Fruit fly (Drosophila melanogaster): ENCODE data around the gene CG42740.

Gene CG42740

DNA sequence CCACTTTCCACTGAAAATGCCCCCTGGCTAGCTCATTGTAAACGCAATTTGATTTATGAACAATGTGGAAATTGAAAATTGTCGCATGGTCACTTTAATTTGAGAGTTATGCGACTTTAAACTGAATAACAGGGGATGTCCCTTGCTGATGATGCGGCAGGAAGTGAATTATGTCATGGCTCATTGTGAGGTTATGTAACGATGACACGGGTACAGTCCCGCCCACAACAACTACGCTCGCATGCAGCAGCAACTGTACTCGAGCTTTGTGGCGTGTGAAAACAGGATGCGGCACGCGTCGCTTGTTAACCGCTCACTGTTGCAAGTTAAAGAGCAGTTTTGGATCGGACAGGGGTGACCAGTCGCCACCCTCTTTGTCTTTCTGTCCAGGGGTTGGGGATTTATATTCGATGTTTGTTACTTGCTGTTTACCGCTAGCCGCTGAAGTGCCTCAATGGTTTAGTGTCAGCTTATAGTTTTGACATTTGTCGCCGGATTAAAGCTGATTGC lies 6.0 kb downstream of the CG42740 start:
- TF ChIP-seq Ets98B (GFP tag; IDR thresholded peaks at IDR 0.05) (no peak), CG34367 (tag; optimal IDR thresholded peaks at IDR 0.05) (no peak), CG4496 (GFP tag; IDR thresholded peaks at IDR 0.05) (no peak), Snoo (tag; optimal IDR thresholded peaks at IDR 0.05) (no peak), CG9948 (tag; optimal IDR thresholded peaks at IDR 0.05) (no peak), Pif1A (GFP tag; optimal IDR thresholded peaks at IDR 0.05) (no peak), CG17806 (tag; optimal IDR thresholded peaks at IDR 0.05) (no peak), Pif1B (GFP tag; optimal IDR thresholded peaks at IDR 0.05) (no peak), EcR (GFP tag; optimal IDR thresholded peaks at IDR 0.05) (no peak), D1 (tag; optimal IDR thresholded peaks at IDR 0.05) (no peak)

DNA sequence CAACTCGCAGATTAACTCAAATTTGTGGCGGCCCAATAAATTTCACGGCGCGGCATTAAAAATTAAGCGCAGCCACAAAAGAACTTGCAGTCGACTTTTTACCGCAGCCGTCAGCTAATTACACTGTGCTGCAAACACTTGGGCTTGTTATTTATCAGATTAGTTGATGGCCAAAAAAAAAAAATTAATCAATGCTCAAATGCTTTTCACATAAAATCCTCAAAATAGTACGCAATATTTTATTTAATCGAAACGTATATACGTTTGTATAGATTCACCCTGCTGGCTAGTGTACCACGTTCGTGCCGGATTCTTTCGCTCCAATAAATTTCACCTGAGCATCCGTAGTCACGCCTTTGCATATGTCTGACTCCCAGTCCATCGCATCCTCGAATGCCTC lies 9.0 kb downstream of the CG42740 start:
- TF ChIP-seq CG4496 (GFP tag; IDR thresholded peaks at IDR 0.05) (no peak; the same call in 2 of the 3 replicates), CG8301 (tag; optimal IDR thresholded peaks at IDR 0.05) (no peak), CG12605 (GFP tag; IDR thresholded peaks at IDR 0.05) (peak; percentile 49; the same call in 1 of the 2 replicates), Ets98B (GFP tag; IDR thresholded peaks at IDR 0.05) (no peak), D1 (tag; optimal IDR thresholded peaks at IDR 0.05) (no peak), CG9948 (tag; optimal IDR thresholded peaks at IDR 0.05) (peak; percentile 36), gl (tag; optimal IDR thresholded peaks at IDR 0.05) (no peak), Snoo (tag; optimal IDR thresholded peaks at IDR 0.05) (peak; percentile 48), rn (GFP tag; IDR thresholded peaks at IDR 0.05) (no peak), CG13204 (GFP tag; optimal IDR thresholded peaks at IDR 0.05) (no peak), CG10348 (GFP tag; IDR thresholded peaks at IDR 0.05) (no peak), CG34367 (tag; optimal IDR thresholded peaks at IDR 0.05) (no peak), Pif1B (GFP tag; optimal IDR thresholded peaks at IDR 0.05) (peak; percentile 13), fd96Ca (GFP tag; IDR thresholded peaks at IDR 0.05) (peak; percentile 47; the same call in 2 of the 3 replicates), Pif1A (GFP tag; optimal IDR thresholded peaks at IDR 0.05) (peak; percentile 41), CG14655 (GFP tag; optimal IDR thresholded peaks at IDR 0.05) (peak; percentile 26), CG15710 (tag; optimal IDR thresholded peaks at IDR 0.05) (peak; percentile 33), CG8159 (tag; optimal IDR thresholded peaks at IDR 0.05) (peak; percentile 52), EcR (GFP tag; optimal IDR thresholded peaks at IDR 0.05) (no peak)

DNA sequence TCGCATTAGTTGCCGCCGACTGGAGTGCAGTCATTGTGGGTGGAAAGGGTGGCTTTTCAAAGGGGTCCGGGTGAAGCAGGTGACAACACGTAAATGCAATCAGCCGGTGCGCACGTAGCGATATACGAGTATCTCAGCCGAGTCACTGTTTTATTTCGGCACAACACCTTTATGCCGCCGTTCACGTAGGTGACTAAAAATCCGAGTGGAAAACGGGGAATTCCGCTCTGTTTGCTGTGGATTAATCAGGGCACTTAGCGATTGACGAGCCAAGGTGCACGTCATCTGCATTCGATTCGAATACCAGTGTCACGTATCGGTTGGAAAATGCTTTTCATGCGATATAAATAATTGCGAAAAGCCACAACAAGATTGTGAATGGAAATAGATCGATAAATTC lies 16.3 kb downstream of the CG42740 start:
- TF ChIP-seq CG34367 (tag; optimal IDR thresholded peaks at IDR 0.05) (no peak), CG14655 (GFP tag; optimal IDR thresholded peaks at IDR 0.05) (no peak), Pif1A (GFP tag; optimal IDR thresholded peaks at IDR 0.05) (no peak), rn (GFP tag; IDR thresholded peaks at IDR 0.05) (no peak), D1 (tag; optimal IDR thresholded peaks at IDR 0.05) (no peak), gl (tag; optimal IDR thresholded peaks at IDR 0.05) (no peak), Snoo (tag; optimal IDR thresholded peaks at IDR 0.05) (no peak)

DNA sequence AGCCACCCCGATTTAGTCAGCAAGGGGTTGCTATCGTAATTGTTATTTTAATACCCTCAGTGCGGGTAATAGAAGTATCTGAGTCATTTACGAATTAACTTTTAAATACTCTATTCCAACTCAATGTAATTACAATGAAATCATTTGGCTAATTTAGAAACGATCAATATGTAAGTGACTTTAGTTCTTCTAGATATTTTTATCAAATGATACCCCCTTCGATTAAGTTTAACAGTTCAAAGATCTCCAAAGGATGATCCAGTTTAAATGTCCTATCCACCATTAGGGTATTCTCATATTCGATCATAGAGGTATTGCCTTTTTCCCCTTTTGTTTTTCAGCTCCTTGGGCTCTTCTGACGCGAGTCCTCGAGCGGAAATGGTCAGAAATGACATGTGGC lies 28.9 kb downstream of the CG42740 start:
- TF ChIP-seq Pif1A (GFP tag; optimal IDR thresholded peaks at IDR 0.05) (no peak), CG32121 (GFP tag; IDR thresholded peaks at IDR 0.05) (no peak), gl (tag; optimal IDR thresholded peaks at IDR 0.05) (no peak), CG8301 (tag; optimal IDR thresholded peaks at IDR 0.05) (no peak), CG9948 (tag; optimal IDR thresholded peaks at IDR 0.05) (no peak), Ets98B (GFP tag; IDR thresholded peaks at IDR 0.05) (no peak), EcR (GFP tag; optimal IDR thresholded peaks at IDR 0.05) (no peak)

DNA sequence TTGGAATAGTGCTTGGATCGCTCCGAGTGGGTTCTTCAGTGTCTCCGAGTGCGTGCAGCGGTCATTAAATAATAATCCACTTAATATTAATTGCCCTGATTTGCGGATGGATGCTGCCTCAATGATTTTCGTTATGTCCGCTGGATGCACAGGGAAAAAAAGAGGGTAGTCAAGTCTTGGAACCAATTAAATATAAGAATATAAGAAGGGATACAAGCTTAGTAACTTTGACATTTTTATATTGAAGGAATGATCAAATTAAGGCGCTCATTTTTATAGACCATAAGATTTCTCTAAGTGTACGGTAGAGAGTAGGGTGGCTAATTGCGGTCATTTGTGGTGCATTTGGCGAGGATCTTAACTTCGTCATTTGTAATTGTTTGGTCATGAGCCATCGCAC lies 30.8 kb downstream of the CG42740 start:
- TF ChIP-seq CG8159 (tag; optimal IDR thresholded peaks at IDR 0.05) (peak; percentile 2), rn (GFP tag; IDR thresholded peaks at IDR 0.05) (no peak), CG10348 (GFP tag; IDR thresholded peaks at IDR 0.05) (no peak), CG17806 (tag; optimal IDR thresholded peaks at IDR 0.05) (peak; percentile 20)

DNA sequence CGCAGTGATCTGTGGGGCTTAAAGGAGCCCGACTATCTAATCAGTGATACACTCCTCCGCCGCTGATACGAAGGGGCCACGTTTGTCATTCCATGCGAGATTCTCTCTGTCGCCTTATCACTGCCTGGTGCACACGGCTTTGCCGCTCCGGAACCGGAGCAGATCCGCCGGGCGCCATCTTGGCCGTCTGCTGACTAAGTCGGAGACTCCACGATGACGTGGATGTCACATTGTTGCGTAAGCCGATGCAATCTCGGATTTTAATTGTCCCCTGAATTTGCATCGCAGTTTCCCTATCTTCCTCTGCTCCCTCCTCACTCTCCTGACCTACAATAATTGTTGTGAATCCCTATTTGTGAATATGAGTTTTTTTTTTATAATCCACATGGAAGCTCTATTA lies 31.7 kb downstream of the CG42740 start:
- 0 out of 3 replicates have a peak, but pooled peaks have one; percentile 26 for TF ChIP-seq CG4496 (GFP tag; IDR thresholded peaks at IDR 0.05)
- no peak for TF ChIP-seq CG17806 (tag; optimal IDR thresholded peaks at IDR 0.05)

DNA sequence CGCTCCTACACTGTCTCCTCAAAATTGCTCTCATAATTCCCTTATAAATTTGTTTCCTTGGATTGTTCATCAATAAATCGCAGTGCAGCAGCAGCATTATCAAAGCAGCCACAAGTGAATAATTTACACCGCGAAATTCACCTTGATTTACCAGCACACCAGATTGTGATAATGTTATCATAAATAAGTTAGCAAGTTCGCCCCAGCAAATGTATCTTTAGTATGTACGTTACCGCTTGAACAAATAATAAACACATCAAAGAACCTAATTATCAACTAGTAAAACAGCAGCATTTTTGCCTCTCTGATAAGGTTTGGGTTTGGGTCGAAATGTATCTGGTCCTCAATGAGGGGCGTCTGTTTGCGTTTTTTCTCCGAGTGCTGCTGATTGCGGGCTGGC lies 32.5 kb downstream of the CG42740 start:
- TF ChIP-seq CG8159 (tag; optimal IDR thresholded peaks at IDR 0.05): no peak
- TF ChIP-seq CG9948 (tag; optimal IDR thresholded peaks at IDR 0.05): no peak
- TF ChIP-seq CG15710 (tag; optimal IDR thresholded peaks at IDR 0.05): no peak
- TF ChIP-seq CG32121 (GFP tag; IDR thresholded peaks at IDR 0.05): no peak
- TF ChIP-seq Ets98B (GFP tag; IDR thresholded peaks at IDR 0.05): no peak
- TF ChIP-seq D1 (tag; optimal IDR thresholded peaks at IDR 0.05): no peak
- TF ChIP-seq Snoo (tag; optimal IDR thresholded peaks at IDR 0.05): no peak
- no peak for TF ChIP-seq CG8301 (tag; optimal IDR thresholded peaks at IDR 0.05)
- no peak for TF ChIP-seq CG34367 (tag; optimal IDR thresholded peaks at IDR 0.05)
- no peak for TF ChIP-seq CG4496 (GFP tag; IDR thresholded peaks at IDR 0.05)
- TF ChIP-seq CG12605 (GFP tag; IDR thresholded peaks at IDR 0.05): no peak
- no peak for TF ChIP-seq rn (GFP tag; IDR thresholded peaks at IDR 0.05)
- TF ChIP-seq fd96Ca (GFP tag; IDR thresholded peaks at IDR 0.05): no peak
- TF ChIP-seq CG14655 (GFP tag; optimal IDR thresholded peaks at IDR 0.05): no peak
- TF ChIP-seq CG13204 (GFP tag; optimal IDR thresholded peaks at IDR 0.05): no peak

Data from whole organism, pupa.